Worm (Caenorhabditis elegans) whole organism, L1 larva: Measurements from ENCODE around the gene ins-37.

Experiments
- ceh-82 ChIP-seq, 3 experiments: fragments of 150-350 bp in 1 of 3; sonication (generic microtip) in 2 of 3; optimal IDR thresholded peaks; 2 replicates each; lab custom pipeline; 2014 to 2017; ENCODE audit warnings: missing biosample characterization in 3 of 3, missing genetic modification characterization in 3 of 3
- lin-39 ChIP-seq: fragments of 150-350 bp; optimal IDR thresholded peaks from 2 replicates; lab custom pipeline; 2014; ENCODE audit warnings: missing biosample characterization, missing genetic modification reagents, missing genetic modification characterization
- nhr-28 ChIP-seq: fragments of 150-350 bp; optimal IDR thresholded peaks from 2 replicates; lab custom pipeline; 2014; ENCODE audit warnings: missing biosample characterization, missing genetic modification characterization
- pag-3 ChIP-seq: sonication (generic microtip); optimal IDR thresholded peaks from 2 replicates; lab custom pipeline; 2017; ENCODE audit warnings: missing genetic modification characterization, mild to moderate bottlenecking, missing compliant biosample characterization, antibody characterized with exemption, borderline replicate concordance; ENCODE audit not compliant: insufficient read depth
- skn-1 ChIP-seq: fragments of 150-350 bp; optimal IDR thresholded peaks from 2 replicates; lab custom pipeline; 2014; ENCODE audit warnings: missing biosample characterization, missing genetic modification characterization
- snpc-4 ChIP-seq: fragments of 150-350 bp; optimal IDR thresholded peaks from 2 replicates; lab custom pipeline; 2014; ENCODE audit warnings: missing biosample characterization, missing genetic modification characterization

DNA sequence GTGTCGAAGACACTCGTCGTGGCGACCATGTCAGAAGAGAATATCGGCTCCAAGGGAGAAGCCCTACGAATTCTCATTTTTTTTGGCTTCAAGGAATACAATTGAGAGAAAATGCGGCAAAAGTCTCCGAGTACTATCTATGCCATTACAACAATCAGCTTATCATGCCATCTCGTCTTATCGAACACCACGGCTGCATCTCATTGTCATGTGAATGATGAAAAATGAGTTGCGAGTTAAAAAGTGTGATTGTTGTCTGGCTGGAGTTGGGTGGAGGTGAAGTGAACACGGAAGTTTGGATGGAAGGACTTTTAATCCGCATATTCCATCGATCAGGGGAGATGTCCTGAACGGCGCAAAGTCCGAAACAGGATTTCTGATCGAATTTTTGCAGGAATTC, 25.0 kb upstream of the ins-37 start:
- TF ChIP-seq snpc-4 (tag; lab: Kevin White, UChicago) (no peak), nhr-28 (tag; lab: Kevin White, UChicago) (no peak), pag-3 (tag; lab: Kevin White, UChicago) (no peak), lin-39 (no peak), ceh-82 (tag; optimal IDR thresholded peaks at IDR 0.05; lab: Kevin White, UChicago) (no peak), skn-1 (tag; lab: Kevin White, UChicago) (no peak)
